Fruit fly (Drosophila melanogaster): ENCODE measurements around the gene Taf4.

The Taf4 gene

DNA sequence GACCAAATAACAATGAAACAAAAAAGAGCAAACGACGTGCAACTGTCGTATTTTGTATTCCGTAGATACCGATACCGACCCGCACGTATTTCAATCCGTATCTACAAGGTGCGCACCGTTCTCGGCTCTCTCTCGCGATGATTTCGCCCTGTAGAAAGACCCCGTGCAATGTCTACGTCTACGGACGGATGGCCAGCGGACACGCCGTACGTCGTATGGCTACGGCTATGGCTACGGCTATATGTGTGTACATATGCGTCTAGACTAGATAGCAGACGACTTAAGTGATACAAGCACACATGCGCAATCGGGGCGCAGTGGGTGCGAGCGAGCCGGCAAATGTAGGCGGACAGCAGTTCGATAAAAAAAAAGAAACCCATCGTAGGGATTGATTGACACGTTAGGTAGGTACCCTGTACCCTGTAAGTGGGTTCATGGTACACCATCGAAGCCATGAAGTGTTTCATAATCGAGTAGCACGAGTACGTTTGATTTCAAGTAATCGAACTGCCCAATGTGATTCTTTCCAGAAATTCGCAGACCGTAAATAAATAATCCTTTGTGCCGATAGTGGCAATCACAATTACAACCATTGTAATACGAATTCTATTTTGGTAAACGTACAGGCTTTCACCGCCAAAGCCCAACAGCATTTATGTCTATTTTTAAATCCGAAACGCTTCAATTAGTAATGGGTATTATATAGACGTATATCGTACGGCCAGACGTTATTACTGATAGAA, 36.6 kb downstream of the Taf4 start (continued):
- no peak for TF ChIP-seq twi (tag; optimal IDR thresholded peaks at IDR 0.05)
- no peak for TF ChIP-seq CG2129 (GFP tag; IDR thresholded peaks at IDR 0.05; ENCODE audit: partially characterized antibody)
- no peak for TF ChIP-seq Jarid2 (GFP tag; optimal IDR thresholded peaks at IDR 0.05)
- no peak for TF ChIP-seq Dip3 (GFP tag; optimal IDR thresholded peaks at IDR 0.05)
- no peak for TF ChIP-seq HmgZ (tag; optimal IDR thresholded peaks at IDR 0.05)
- TF ChIP-seq CG11504 (tag; optimal IDR thresholded peaks at IDR 0.05): peak; percentile 44
- TF ChIP-seq cad (GFP tag; optimal IDR thresholded peaks at IDR 0.05): no peak
- TF ChIP-seq h (optimal IDR thresholded peaks at IDR 0.05): no peak
- TF ChIP-seq ato (GFP tag; IDR thresholded peaks at IDR 0.05; ENCODE audit: partially characterized antibody): no peak
- no peak for TF ChIP-seq CG14710 (tag; optimal IDR thresholded peaks at IDR 0.05)
- TF ChIP-seq tll (GFP tag; optimal IDR thresholded peaks at IDR 0.05): no peak
- no peak for TF ChIP-seq ken (GFP tag; IDR thresholded peaks at IDR 0.05)
- TF ChIP-seq CG15073 (GFP tag; optimal IDR thresholded peaks at IDR 0.05): no peak
- TF ChIP-seq sens-2 (GFP tag; IDR thresholded peaks at IDR 0.05): no peak
- no peak for TF ChIP-seq CG4282 (GFP tag; optimal IDR thresholded peaks at IDR 0.05)
- TF ChIP-seq dati (GFP tag; IDR thresholded peaks at IDR 0.05): no peak
- TF ChIP-seq vnd (GFP tag; IDR thresholded peaks at IDR 0.05; ENCODE audit: partially characterized antibody): no peak
- no peak for TF ChIP-seq CG8765 (GFP tag; IDR thresholded peaks at IDR 0.05)
- no peak for TF ChIP-seq trh (GFP tag; optimal IDR thresholded peaks at IDR 0.05)
- TF ChIP-seq prd (optimal IDR thresholded peaks at IDR 0.05): no peak
- TF ChIP-seq prd (GFP tag; IDR thresholded peaks at IDR 0.05): peak; percentile 24; the same call in 1 of the 3 replicates
- TF ChIP-seq aop (GFP tag; IDR thresholded peaks at IDR 0.05): no peak
- TF ChIP-seq cwo (GFP tag; optimal IDR thresholded peaks at IDR 0.05): peak; percentile 74
- TF ChIP-seq CG12769 (tag; optimal IDR thresholded peaks at IDR 0.05): no peak
- TF ChIP-seq toy (GFP tag; IDR thresholded peaks at IDR 0.05): no peak
- TF ChIP-seq CG17912 (GFP tag; optimal IDR thresholded peaks at IDR 0.05): no peak
- TF ChIP-seq klu (GFP tag; IDR thresholded peaks at IDR 0.05): no peak
- TF ChIP-seq Hey (tag; optimal IDR thresholded peaks at IDR 0.05): peak; percentile 38
- TF ChIP-seq Mes4 (GFP tag; optimal IDR thresholded peaks at IDR 0.05): no peak
- peak; percentile 16 for TF ChIP-seq CG10274 (GFP tag; optimal IDR thresholded peaks at IDR 0.05)
- peak; percentile 22 for TF ChIP-seq CG15011 (GFP tag; optimal IDR thresholded peaks at IDR 0.05)
- TF ChIP-seq otp (GFP tag; IDR thresholded peaks at IDR 0.05): no peak
- TF ChIP-seq CG1603 (tag; optimal IDR thresholded peaks at IDR 0.05): peak; percentile 15
- no peak for TF ChIP-seq Lhr (GFP tag; optimal IDR thresholded peaks at IDR 0.05)
- TF ChIP-seq CG4730 (GFP tag; IDR thresholded peaks at IDR 0.05): 0 out of 2 replicates have a peak, but pooled peaks have one; percentile 14
- TF ChIP-seq CG32532 (GFP tag; IDR thresholded peaks at IDR 0.05): peak; percentile 37
- no peak for TF ChIP-seq CG10654 (GFP tag; optimal IDR thresholded peaks at IDR 0.05)
- no peak for TF ChIP-seq sim (GFP tag; IDR thresholded peaks at IDR 0.05)
- no peak for TF ChIP-seq cas (GFP tag; IDR thresholded peaks at IDR 0.05)
- TF ChIP-seq E2f1 (GFP tag; IDR thresholded peaks at IDR 0.05): no peak
- no peak for TF ChIP-seq CG8359 (GFP tag; optimal IDR thresholded peaks at IDR 0.05; ENCODE audit: borderline replicate concordance)
- TF ChIP-seq vvl (GFP tag; IDR thresholded peaks at IDR 0.05): 0 out of 2 replicates have a peak, but pooled peaks have one; percentile 25
- no peak for TF ChIP-seq Kr (GFP tag; optimal IDR thresholded peaks at IDR 0.05)
- TF ChIP-seq CG12744 (GFP tag; optimal IDR thresholded peaks at IDR 0.05): no peak
- TF ChIP-seq dpn (GFP tag; optimal IDR thresholded peaks at IDR 0.05): peak; percentile 8 to 35
- no peak for TF ChIP-seq H15 (GFP tag; IDR thresholded peaks at IDR 0.05)
- peak; percentile 48; the same call in 1 of the 2 replicates for TF ChIP-seq Rfx (GFP tag; IDR thresholded peaks at IDR 0.05)
- TF ChIP-seq sd (tag; optimal IDR thresholded peaks at IDR 0.05): peak; percentile 28
- TF ChIP-seq fd64A (GFP tag; optimal IDR thresholded peaks at IDR 0.05): no peak
- TF ChIP-seq sens (GFP tag): peak; percentile 31
- TF ChIP-seq jigr1 (GFP tag; IDR thresholded peaks at IDR 0.05): no peak

All from whole organism, embryonic.